Worm (Caenorhabditis elegans): ENCODE results near the gene Y19D2B.2.

Gene Y19D2B.2

DNA sequence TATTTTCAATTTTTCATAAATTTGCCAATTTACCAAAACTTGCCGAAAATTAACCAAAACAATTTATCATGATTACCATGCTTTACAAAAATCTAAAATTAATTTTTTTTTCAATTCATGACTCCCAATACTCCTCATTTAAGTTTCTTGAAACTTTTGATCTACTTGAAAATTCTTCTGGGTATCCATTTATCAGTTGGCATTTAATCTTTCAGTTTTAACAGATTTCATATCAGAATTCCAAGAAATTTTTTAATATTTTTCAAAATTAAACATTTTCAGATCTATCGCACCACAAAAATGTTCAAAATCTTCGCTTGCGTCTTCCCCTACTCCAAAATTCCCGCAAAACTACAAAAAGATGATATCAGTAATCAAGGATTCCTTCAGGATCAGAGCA is at the start of gene Y19D2B.2:
TSS of gene Y19D2B.2 (plus strand) at position 301 of the 400 bp plus-strand sequence.
- TF ChIP-seq nhr-2 (tag; optimal IDR thresholded peaks at IDR 0.05) (no peak), unc-62 (GFP tag; optimal IDR thresholded peaks at IDR 0.05) (no peak), hlh-1 (tag; optimal IDR thresholded peaks at IDR 0.05) (no peak)

DNA sequence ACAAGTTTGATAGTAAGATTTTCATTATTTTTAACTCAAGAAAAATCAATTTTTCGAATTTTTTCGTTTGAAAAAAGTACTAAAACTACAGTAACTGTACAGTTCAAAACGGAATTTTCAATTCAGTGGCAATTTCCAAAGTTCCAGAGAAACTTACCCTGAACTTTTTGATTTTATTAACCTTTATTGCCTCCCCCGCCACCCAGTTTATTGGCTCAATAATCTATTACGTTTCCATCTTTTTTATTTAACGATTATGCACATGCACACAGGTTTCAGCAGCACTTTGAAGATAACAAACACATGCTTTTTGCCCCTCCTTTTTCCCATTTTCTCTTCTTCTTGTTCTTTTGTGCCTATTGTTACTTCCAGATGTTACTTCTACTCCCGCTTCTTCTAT is 43.4 kb upstream of the Y19D2B.2 start, which contains the start of gene lurp-1:
TSS of gene lurp-1 (plus strand) at position 301 of the 400 bp plus-strand sequence.
- TF ChIP-seq flh-1 (GFP tag; optimal IDR thresholded peaks at IDR 0.05) (no peak), snpc-4 (tag; optimal IDR thresholded peaks at IDR 0.05) (no peak), zip-8 (tag; optimal IDR thresholded peaks at IDR 0.05) (no peak), hlh-1 (tag; optimal IDR thresholded peaks at IDR 0.05) (no peak), ceh-83 (GFP tag; optimal IDR thresholded peaks at IDR 0.05) (no peak), nhr-28 (tag; optimal IDR thresholded peaks at IDR 0.05) (no peak), unc-39 (tag; optimal IDR thresholded peaks at IDR 0.05) (no peak), drap-1 (GFP tag; optimal IDR thresholded peaks at IDR 0.05) (no peak), mab-5 (tag; optimal IDR thresholded peaks at IDR 0.05) (no peak), unc-62 (GFP tag; optimal IDR thresholded peaks at IDR 0.05) (no peak), blmp-1 (tag; optimal IDR thresholded peaks at IDR 0.05) (no peak), nhr-12 (tag; optimal IDR thresholded peaks at IDR 0.05) (no peak), ceh-39 (tag; optimal IDR thresholded peaks at IDR 0.05) (no peak), mep-1 (tag; optimal IDR thresholded peaks at IDR 0.05) (no peak), elt-1 (tag; optimal IDR thresholded peaks at IDR 0.05; ENCODE audit: borderline replicate concordance, insufficient read depth) (no peak), elt-3 (tag; optimal IDR thresholded peaks at IDR 0.05) (no peak), sptf-1 (tag; optimal IDR thresholded peaks at IDR 0.05) (no peak)

DNA sequence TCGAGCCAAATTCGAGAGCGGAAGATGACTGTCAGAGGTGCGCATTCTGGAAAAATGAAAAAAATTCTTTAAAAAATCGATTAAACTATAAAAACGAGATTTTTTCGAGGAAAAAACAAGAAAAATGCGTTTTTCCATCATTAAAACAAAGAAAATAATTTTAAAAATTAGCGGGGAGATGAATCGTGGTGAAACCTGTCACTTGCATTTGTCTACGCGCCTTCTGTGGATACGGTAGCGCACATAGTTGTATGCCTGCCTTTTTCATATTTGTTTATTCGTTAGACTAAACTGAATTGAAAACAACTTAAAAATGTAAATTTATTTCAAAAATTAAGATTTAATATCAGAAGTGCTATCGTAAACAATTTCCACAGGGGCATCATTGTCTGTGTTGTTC is 39.7 kb upstream of the Y19D2B.2 start, which contains the start of gene egg-3:
TSS of gene egg-3 (minus strand) at position 46 of the 400 bp plus-strand sequence.
- TF ChIP-seq unc-120 (tag; optimal IDR thresholded peaks at IDR 0.05; ENCODE audit: poor library complexity, severe bottlenecking) (no peak), pha-4 (tag; optimal IDR thresholded peaks at IDR 0.05) (no peak), nhr-76 (tag; optimal IDR thresholded peaks at IDR 0.05) (no peak), ceh-39 (tag; optimal IDR thresholded peaks at IDR 0.05) (no peak), flh-1 (GFP tag; optimal IDR thresholded peaks at IDR 0.05) (no peak), M03D4.4 (tag; optimal IDR thresholded peaks at IDR 0.05) (no peak), unc-62 (GFP tag; optimal IDR thresholded peaks at IDR 0.05) (no peak), ces-1 (GFP tag; optimal IDR thresholded peaks at IDR 0.05) (no peak), nhr-12 (tag; optimal IDR thresholded peaks at IDR 0.05) (no peak), elt-3 (tag; optimal IDR thresholded peaks at IDR 0.05) (no peak), snpc-4 (tag; optimal IDR thresholded peaks at IDR 0.05) (no peak), cnd-1 (tag; optimal IDR thresholded peaks at IDR 0.05) (no peak), ceh-83 (GFP tag; optimal IDR thresholded peaks at IDR 0.05) (no peak), nhr-28 (tag; optimal IDR thresholded peaks at IDR 0.05) (no peak)

DNA sequence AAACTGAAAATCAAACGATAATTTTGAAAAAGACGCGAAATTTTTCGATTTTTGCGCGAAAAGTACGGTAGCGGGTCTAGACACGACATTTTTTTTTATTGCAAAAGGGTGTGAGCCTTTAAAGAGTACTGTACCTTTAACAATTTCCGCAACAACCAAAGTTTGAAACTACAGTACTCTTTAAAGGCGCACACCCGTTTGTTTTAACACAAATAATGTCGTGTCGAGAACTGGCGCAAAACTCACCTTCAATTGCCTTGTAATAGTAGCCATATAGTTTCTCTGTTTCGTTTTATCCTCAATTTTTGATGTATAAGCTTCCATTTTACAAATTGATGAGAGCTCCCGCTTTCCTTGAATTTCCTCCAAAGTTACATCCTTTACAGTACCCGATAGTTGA is 38.8 kb upstream of the Y19D2B.2 start:
- TF ChIP-seq nhr-237 (tag; optimal IDR thresholded peaks at IDR 0.05) (no peak), sem-2 (GFP tag; optimal IDR thresholded peaks at IDR 0.05) (no peak), pha-4 (tag; optimal IDR thresholded peaks at IDR 0.05) (no peak), cnd-1 (tag; optimal IDR thresholded peaks at IDR 0.05) (no peak), ham-2 (GFP tag; optimal IDR thresholded peaks at IDR 0.05) (no peak), tbx-8 (GFP tag; optimal IDR thresholded peaks at IDR 0.05) (no peak), lin-32 (GFP tag; optimal IDR thresholded peaks at IDR 0.05) (no peak), mep-1 (tag; optimal IDR thresholded peaks at IDR 0.05) (no peak), M03D4.4 (tag; optimal IDR thresholded peaks at IDR 0.05) (no peak), drap-1 (GFP tag; optimal IDR thresholded peaks at IDR 0.05) (no peak), elt-3 (tag; optimal IDR thresholded peaks at IDR 0.05) (no peak), hlh-1 (tag; optimal IDR thresholded peaks at IDR 0.05) (no peak), ces-1 (GFP tag; optimal IDR thresholded peaks at IDR 0.05) (no peak), ceh-43 (GFP tag; optimal IDR thresholded peaks at IDR 0.05) (no peak), unc-39 (tag; optimal IDR thresholded peaks at IDR 0.05) (no peak), snpc-4 (tag; optimal IDR thresholded peaks at IDR 0.05) (no peak), lsy-2 (tag; optimal IDR thresholded peaks at IDR 0.05) (no peak), nhr-2 (tag; optimal IDR thresholded peaks at IDR 0.05) (no peak), unc-62 (GFP tag; optimal IDR thresholded peaks at IDR 0.05) (no peak)

DNA sequence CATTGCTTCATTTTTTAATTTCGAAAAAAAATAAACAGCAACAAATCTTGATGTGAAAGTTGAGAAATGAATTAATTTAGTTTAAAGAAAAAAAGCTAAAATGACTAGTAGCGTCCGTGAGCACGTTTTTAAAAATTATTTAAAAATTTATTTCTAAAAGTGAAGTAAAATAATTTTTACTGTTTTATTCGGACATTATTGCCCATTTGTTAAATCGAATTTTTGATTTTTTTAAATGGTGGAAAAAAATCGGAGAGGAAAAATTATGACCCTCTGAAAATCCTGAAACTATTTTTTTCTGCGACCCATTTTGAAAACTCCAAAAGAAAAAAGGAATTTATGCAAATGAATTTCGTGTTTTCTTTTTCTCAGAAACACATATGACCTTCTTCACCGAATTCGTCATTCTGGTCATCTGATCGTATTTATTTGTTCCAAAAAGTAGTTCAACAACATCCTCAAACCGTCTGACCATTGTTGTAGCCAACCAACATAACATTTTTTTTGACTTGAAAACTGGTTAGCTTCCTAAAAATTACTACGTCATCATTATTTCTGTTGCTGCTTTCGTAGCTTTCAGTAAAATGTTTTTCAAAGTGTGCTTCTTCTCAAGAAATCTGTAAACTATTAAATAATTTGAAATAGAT is 38.1 kb upstream of the Y19D2B.2 start, which contains the start of gene F44F4.3:
TSS of gene F44F4.3 (minus strand) at position 51 of the 647 bp plus-strand sequence.
- no peak for TF ChIP-seq sptf-1 (tag; optimal IDR thresholded peaks at IDR 0.05)

Measured in whole organism, mixed stage, embryonic.